Fruit fly (Drosophila melanogaster) whole organism, embryonic: ENCODE data around the gene Col4a1.

Source experiments
- Bdp1 ChIP-seq: fragments of 200-800 bp; sonication (Bioruptor generic); optimal IDR thresholded peaks from 3 replicates; lab custom pipeline; 2016; ENCODE audit warnings: missing biosample characterization, missing genetic modification characterization
- CG11723 ChIP-seq: fragments of 200-800 bp; sonication (Bioruptor generic); optimal IDR thresholded peaks from 2 replicates; lab custom pipeline; 2017; ENCODE audit warnings: missing biosample characterization, mild to moderate bottlenecking, missing genetic modification characterization
- CG12071 ChIP-seq: fragments of 200-800 bp; sonication (Bioruptor generic); optimal IDR thresholded peaks from 3 replicates; lab custom pipeline; 2018; ENCODE audit warnings: missing biosample characterization, mild to moderate bottlenecking, missing genetic modification characterization
- CG12104 ChIP-seq: fragments of 200-800 bp; sonication (Bioruptor generic); optimal IDR thresholded peaks from 3 replicates; lab custom pipeline; 2016; ENCODE audit warnings: missing biosample characterization, missing genetic modification characterization
- CG12769 ChIP-seq: fragments of 200-800 bp; sonication (Bioruptor generic); optimal IDR thresholded peaks from 2 replicates; lab custom pipeline; 2019; ENCODE audit warnings: missing biosample characterization, mild to moderate bottlenecking, missing genetic modification characterization, moderate library complexity
- CG13296 ChIP-seq: fragments of 200-800 bp; sonication (Bioruptor generic); optimal IDR thresholded peaks from 3 replicates; lab custom pipeline; 2018; ENCODE audit warnings: missing biosample characterization, mild to moderate bottlenecking, missing genetic modification characterization
- CG14441 ChIP-seq: fragments of 200-800 bp; sonication (Bioruptor generic); IDR thresholded peaks from 2 replicates; pipeline ENCODE4 v1.3.6; 2022; ENCODE audit warnings: missing biosample characterization, missing genetic modification characterization
- CG15514 ChIP-seq: fragments of 200-800 bp; sonication (Bioruptor generic); optimal IDR thresholded peaks from 3 replicates; lab custom pipeline; 2017; ENCODE audit warnings: missing biosample characterization, missing genetic modification characterization, mild to moderate bottlenecking, moderate library complexity, missing genetic modification reagents
- CG1603 ChIP-seq: fragments of 200-800 bp; sonication (Bioruptor generic); optimal IDR thresholded peaks from 2 replicates; lab custom pipeline; 2019; ENCODE audit warnings: missing biosample characterization, mild to moderate bottlenecking, missing genetic modification characterization, moderate library complexity
- CG17328 ChIP-seq: fragments of 200-800 bp; sonication (Bioruptor generic); IDR thresholded peaks from 2 replicates; pipeline ENCODE4 v1.3.6; 2022; ENCODE audit warnings: missing biosample characterization, missing genetic modification characterization
- CG17361 ChIP-seq: fragments of 200-800 bp; sonication (Bioruptor generic); IDR thresholded peaks from 3 replicates; pipeline ENCODE4 v1.3.6; 2022; ENCODE audit warnings: missing biosample characterization, missing genetic modification characterization
- CG17612 ChIP-seq: fragments of 200-800 bp; sonication (Bioruptor generic); IDR thresholded peaks from 2 replicates; pipeline ENCODE4 v1.3.6; 2022; ENCODE audit warnings: missing biosample characterization, missing genetic modification characterization
- CG4328 ChIP-seq: fragments of 200-800 bp; sonication (Bioruptor generic); optimal IDR thresholded peaks from 3 replicates; lab custom pipeline; 2017; ENCODE audit warnings: missing biosample characterization, missing genetic modification reagents, missing genetic modification characterization
- CG43689 ChIP-seq: fragments of 200-800 bp; sonication (Bioruptor generic); IDR thresholded peaks from 2 replicates; pipeline ENCODE4 v1.3.6; 2022; ENCODE audit warnings: missing biosample characterization, missing genetic modification characterization
- CG4854 ChIP-seq: fragments of 200-800 bp; sonication (Bioruptor generic); optimal IDR thresholded peaks from 2 replicates; lab custom pipeline; 2016; ENCODE audit warnings: missing biosample characterization, missing genetic modification characterization, inconsistent platforms
- CG6272 ChIP-seq: fragments of 200-800 bp; sonication (Bioruptor generic); IDR thresholded peaks from 2 replicates; pipeline ENCODE4 v1.3.6; 2022; ENCODE audit warnings: missing biosample characterization, missing genetic modification characterization
- CG6654 ChIP-seq: fragments of 200-800 bp; sonication (Bioruptor generic); optimal IDR thresholded peaks from 2 replicates; lab custom pipeline; 2017; ENCODE audit warnings: missing biosample characterization, mild to moderate bottlenecking, missing genetic modification characterization
- CG6854 ChIP-seq: fragments of 200-800 bp; sonication (Bioruptor generic); optimal IDR thresholded peaks from 3 replicates; lab custom pipeline; 2017; ENCODE audit warnings: missing biosample characterization, mild to moderate bottlenecking, missing genetic modification characterization
- CG8281 ChIP-seq: fragments of 200-800 bp; sonication (Bioruptor generic); optimal IDR thresholded peaks from 2 replicates; lab custom pipeline; 2018; ENCODE audit warnings: missing biosample characterization, mild to moderate bottlenecking, missing genetic modification characterization, moderate library complexity
- CG8290 ChIP-seq, 3 experiments: fragments of 200-800 bp; sonication (Bioruptor generic); optimal IDR thresholded peaks; 2 replicates each; lab custom pipeline; 2016 to 2019; ENCODE audit warnings: missing biosample characterization in 3 of 3, missing genetic modification characterization in 3 of 3, mild to moderate bottlenecking in 2 of 3, moderate library complexity in 1 of 3
- CG8924 ChIP-seq: fragments of 200-800 bp; optimal IDR thresholded peaks from 3 replicates; lab custom pipeline; 2019; ENCODE audit warnings: missing biosample characterization, mild to moderate bottlenecking, missing genetic modification characterization, moderate library complexity
- CG9817 ChIP-seq: fragments of 200-800 bp; sonication (Bioruptor generic); optimal IDR thresholded peaks from 2 replicates; lab custom pipeline; 2018; ENCODE audit warnings: missing biosample characterization, mild to moderate bottlenecking, missing genetic modification characterization, moderate library complexity
- CTCF ChIP-seq: fragments of 200-800 bp; sonication (Bioruptor generic); optimal IDR thresholded peaks from 2 replicates; lab custom pipeline; 2017; ENCODE audit warnings: missing biosample characterization, mild to moderate bottlenecking, missing genetic modification characterization, moderate library complexity
- CoRest ChIP-seq: fragments of 200-800 bp; sonication (Bioruptor generic); optimal IDR thresholded peaks from 3 replicates; lab custom pipeline; 2018; ENCODE audit warnings: missing biosample characterization, mild to moderate bottlenecking, missing genetic modification characterization, moderate library complexity
- D ChIP-seq, 2 experiments: fragments of 200-800 bp in 1 of 2; fragments of >200 bp in 1 of 2; sonication (Bioruptor generic) in 1 of 2; optimal IDR thresholded peaks; 2 replicates in 1 of 2; 3 replicates in 1 of 2; lab custom pipeline; 2017; ENCODE audit warnings: mild to moderate bottlenecking in 1 of 2, missing biosample characterization in 1 of 2, missing genetic modification characterization in 1 of 2, missing genetic modification reagents in 1 of 2
- D19A ChIP-seq: fragments of 200-800 bp; optimal IDR thresholded peaks from 3 replicates; lab custom pipeline; 2019; ENCODE audit warnings: missing biosample characterization, mild to moderate bottlenecking, missing genetic modification characterization, moderate library complexity
- Dp ChIP-seq: fragments of 200-800 bp; sonication (Bioruptor generic); optimal IDR thresholded peaks from 2 replicates; lab custom pipeline; 2018; ENCODE audit warnings: missing biosample characterization, mild to moderate bottlenecking, missing genetic modification characterization, moderate library complexity
- HLH3B ChIP-seq: fragments of 200-800 bp; sonication (Bioruptor generic); IDR thresholded peaks from 2 replicates; pipeline ENCODE4 v1.3.6; 2022; ENCODE audit warnings: missing biosample characterization, missing genetic modification characterization
- Myb ChIP-seq: fragments of 200-800 bp; sonication (Bioruptor generic); optimal IDR thresholded peaks from 2 replicates; lab custom pipeline; 2016; ENCODE audit warnings: missing biosample characterization, missing genetic modification characterization
- Nf-YC ChIP-seq: fragments of 200-800 bp; optimal IDR thresholded peaks from 3 replicates; lab custom pipeline; 2019; ENCODE audit warnings: missing biosample characterization, mild to moderate bottlenecking, missing genetic modification characterization, moderate library complexity
- Ravus ChIP-seq: fragments of 200-800 bp; sonication (Bioruptor generic); IDR thresholded peaks from 2 replicates; pipeline ENCODE4 v1.3.6; 2022; ENCODE audit warnings: missing biosample characterization, missing genetic modification characterization
- Vsx1 ChIP-seq: fragments of 200-800 bp; sonication (Bioruptor generic); optimal IDR thresholded peaks from 2 replicates; lab custom pipeline; 2017; ENCODE audit warnings: missing biosample characterization, mild to moderate bottlenecking, missing genetic modification characterization, missing genetic modification reagents
- Xbp1 ChIP-seq: fragments of 200-800 bp; sonication (Bioruptor generic); optimal IDR thresholded peaks from 3 replicates; lab custom pipeline; 2016; ENCODE audit warnings: missing biosample characterization, mild to moderate bottlenecking, missing genetic modification characterization
- ap ChIP-seq: fragments of 200-800 bp; sonication (Bioruptor generic); IDR thresholded peaks from 2 replicates; pipeline ENCODE4 v1.3.6; 2022; ENCODE audit warnings: missing biosample characterization, missing genetic modification characterization
- dpn ChIP-seq, 2 experiments: fragments of 200-800 bp; sonication (Bioruptor generic); optimal IDR thresholded peaks; 3 replicates each; lab custom pipeline; 2016; ENCODE audit warnings: missing biosample characterization in 2 of 2, missing genetic modification characterization in 2 of 2
- fd3F ChIP-seq: fragments of 200-800 bp; sonication (Bioruptor generic); optimal IDR thresholded peaks from 2 replicates; lab custom pipeline; 2018; ENCODE audit warnings: missing biosample characterization, mild to moderate bottlenecking, missing genetic modification characterization, moderate library complexity
- fru ChIP-seq: fragments of >200 bp; optimal IDR thresholded peaks from 2 replicates; lab custom pipeline; 2017
- grn ChIP-seq: fragments of 200-800 bp; sonication (Bioruptor generic); optimal IDR thresholded peaks from 3 replicates; lab custom pipeline; 2017; ENCODE audit warnings: missing biosample characterization, missing genetic modification characterization
- lmd ChIP-seq: fragments of 200-800 bp; sonication (Bioruptor generic); IDR thresholded peaks from 2 replicates; pipeline ENCODE4 v1.3.6; 2022; ENCODE audit warnings: missing biosample characterization, missing genetic modification characterization
- lov ChIP-seq, 2 experiments: fragments of 200-800 bp in 1 of 2; fragments of >200 bp in 1 of 2; sonication (Bioruptor generic) in 1 of 2; IDR thresholded peaks in 1 of 2; optimal IDR thresholded peaks in 1 of 2; 2 replicates in 1 of 2; 3 replicates in 1 of 2; pipeline versions ENCODE4 v1.3.6 to Lab custom; 2017 to 2022; ENCODE audit warnings: missing biosample characterization in 1 of 2, missing genetic modification characterization in 1 of 2
- peb ChIP-seq: fragments of 200-800 bp; sonication (Bioruptor generic); IDR thresholded peaks from 2 replicates; pipeline ENCODE4 v1.3.6; 2022; ENCODE audit warnings: missing biosample characterization, missing genetic modification characterization
- pho ChIP-seq: fragments of 200-800 bp; sonication (Bioruptor generic); optimal IDR thresholded peaks from 2 replicates; lab custom pipeline; 2016; ENCODE audit warnings: missing biosample characterization, missing genetic modification characterization
- pnt ChIP-seq: fragments of 200-800 bp; sonication (Bioruptor generic); optimal IDR thresholded peaks from 3 replicates; lab custom pipeline; 2016; ENCODE audit warnings: missing biosample characterization, missing genetic modification characterization
- pum ChIP-seq: fragments of 200-800 bp; sonication (Bioruptor generic); optimal IDR thresholded peaks from 2 replicates; lab custom pipeline; 2016; ENCODE audit warnings: missing biosample characterization, missing genetic modification characterization
- pzg ChIP-seq: fragments of 200-800 bp; sonication (Bioruptor generic); optimal IDR thresholded peaks from 3 replicates; lab custom pipeline; 2018; ENCODE audit warnings: missing biosample characterization, mild to moderate bottlenecking, missing genetic modification characterization, moderate library complexity
- ro ChIP-seq: fragments of 200-800 bp; sonication (Bioruptor generic); IDR thresholded peaks from 2 replicates; pipeline ENCODE4 v1.3.6; 2022; ENCODE audit warnings: missing biosample characterization, missing genetic modification characterization
- sd ChIP-seq: fragments of 200-800 bp; sonication (Bioruptor generic); optimal IDR thresholded peaks from 3 replicates; lab custom pipeline; 2018; ENCODE audit warnings: missing biosample characterization, mild to moderate bottlenecking, missing genetic modification characterization, moderate library complexity
- tx ChIP-seq: fragments of 200-800 bp; sonication (Bioruptor generic); optimal IDR thresholded peaks from 2 replicates; lab custom pipeline; 2016; ENCODE audit warnings: missing biosample characterization, missing genetic modification characterization
- vnd ChIP-seq: fragments of 200-800 bp; sonication (Bioruptor generic); IDR thresholded peaks from 3 replicates; pipeline ENCODE4 v1.3.6; 2022; ENCODE audit warnings: missing biosample characterization, missing genetic modification characterization; ENCODE audit not compliant: partially characterized antibody

Gene Col4a1

DNA sequence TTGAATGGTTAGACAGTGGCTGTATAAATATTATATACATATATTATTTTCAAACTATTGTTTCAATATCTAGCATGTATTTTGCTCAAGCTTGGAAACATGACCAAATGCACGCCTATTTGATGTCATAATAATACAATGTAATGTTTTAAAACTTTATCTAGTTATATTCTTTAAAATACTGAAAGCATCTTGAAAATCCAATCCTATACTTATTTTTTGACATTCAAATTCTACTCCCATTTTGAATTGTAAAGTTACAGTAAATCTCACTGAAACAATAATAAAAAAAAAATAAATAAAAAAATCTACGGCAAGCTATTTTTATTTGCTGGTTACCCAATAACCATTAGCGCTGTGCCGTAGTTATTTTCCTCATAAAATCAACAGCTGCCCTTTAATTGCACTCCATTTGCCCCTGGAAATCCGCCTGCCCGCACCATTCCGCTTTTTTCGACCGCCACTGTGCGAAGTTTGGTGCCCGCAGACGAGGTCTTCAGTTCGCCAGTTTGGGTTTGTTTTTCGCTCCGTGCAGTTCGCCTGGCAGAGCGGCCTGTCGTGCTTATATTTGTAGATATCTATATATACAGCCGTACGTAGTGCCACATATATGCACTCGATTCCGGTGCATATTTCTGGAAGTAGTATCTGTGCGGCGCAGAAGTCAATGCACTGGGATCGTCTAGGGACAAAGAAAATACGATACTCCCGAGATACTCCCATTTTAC, 15.6 kb downstream of the Col4a1 start (continued):
- TF ChIP-seq HLH3B (GFP tag; lab: Robert Waterston, UW) (peak; percentile 25), Xbp1 (peak; percentile 47), peb (GFP tag; lab: Robert Waterston, UW) (no peak), lmd (peak; percentile 54; the same call in 1 of the 2 replicates), CG14441 (GFP tag; lab: Robert Waterston, UW) (peak; percentile 67), CG43689 (GFP tag; lab: Robert Waterston, UW) (no peak), CG4854 (GFP tag; lab: Kevin White, UChicago) (no peak), CoRest (tag; lab: Kevin White, UChicago) (peak; percentile 49), pum (GFP tag; lab: Kevin White, UChicago) (peak; percentile 42), CG17328 (GFP tag; lab: Robert Waterston, UW) (peak; percentile 13; the same call in 1 of the 2 replicates), CG17612 (GFP tag; lab: Robert Waterston, UW) (no peak), fd3F (peak; percentile 41), Ravus (no peak), CG9817 (tag; lab: Kevin White, UChicago) (no peak), Dp (GFP tag; lab: Kevin White, UChicago) (no peak), CG17361 (GFP tag; lab: Robert Waterston, UW) (peak; percentile 86), vnd (GFP tag; lab: Robert Waterston, UW) (no peak), CG6654 (GFP tag; lab: Kevin White, UChicago) (no peak), CG8281 (no peak), lov (optimal IDR thresholded peaks at IDR 0.05; lab: Kevin White, UChicago) (no peak), lov (GFP tag; IDR thresholded peaks at IDR 0.05; lab: Robert Waterston, UW) (no peak), CG4328 (peak; percentile 31), CTCF (peak; percentile 18), pho (no peak), CG6272 (GFP tag; lab: Robert Waterston, UW) (peak; percentile 69), grn (no peak), CG6854 (GFP tag; lab: Kevin White, UChicago) (no peak), CG12769 (peak; percentile 6), Vsx1 (GFP tag; lab: Kevin White, UChicago) (peak; percentile 30), Nf-YC (peak; percentile 43), pzg (GFP tag; lab: Kevin White, UChicago) (no peak), CG1603 (tag; lab: Kevin White, UChicago) (peak; percentile 14), CG12104 (GFP tag; lab: Kevin White, UChicago) (peak; percentile 41), CG8924 (tag; lab: Kevin White, UChicago) (peak; percentile 57), ro (no peak; the same call in 1 of the 2 replicates), fru (no peak), D19A (tag; lab: Kevin White, UChicago) (peak; percentile 75), CG12071 (GFP tag; lab: Kevin White, UChicago) (no peak), CG13296 (GFP tag; lab: Kevin White, UChicago) (peak; percentile 43), CG15514 (GFP tag; lab: Kevin White, UChicago) (peak; percentile 26), CG11723 (GFP tag; lab: Kevin White, UChicago) (peak; percentile 6), D (optimal IDR thresholded peaks at IDR 0.05; lab: Kevin White, UChicago) (no peak), D (GFP tag; optimal IDR thresholded peaks at IDR 0.05; lab: Kevin White, UChicago) (peak; percentile 50), pnt (peak; percentile 22), sd (tag; lab: Kevin White, UChicago) (peak; percentile 28), CG8290 (GFP tag; optimal IDR thresholded peaks at IDR 0.05; lab: Kevin White, UChicago) (no peak), CG8290 (tag; optimal IDR thresholded peaks at IDR 0.05; lab: Kevin White, UChicago) (peak in 1 of 2 experiments; percentile 64), Bdp1 (GFP tag; lab: Kevin White, UChicago) (no peak), dpn (GFP tag; optimal IDR thresholded peaks at IDR 0.05; lab: Kevin White, UChicago) (peak; percentile 45 to 46), Myb (GFP tag; lab: Kevin White, UChicago) (peak; percentile 18), ap (GFP tag; lab: Robert Waterston, UW) (no peak), tx (GFP tag; lab: Kevin White, UChicago) (no peak)
